Fruit fly (Drosophila melanogaster): ENCODE measurements around the gene CG42232.

CG42232 gene

dm6 chr3R:16432665-16433065 lies 36.8 kb downstream of the CG42232 start, which contains the start of gene Fntb:
Fntb (plus strand) TSS chr3R:16432998.
- TF ChIP-seq Met (GFP tag; optimal IDR thresholded peaks at IDR 0.05) (no peak), net (GFP tag; optimal IDR thresholded peaks at IDR 0.05) (no peak), spab (GFP tag; optimal IDR thresholded peaks at IDR 0.05) (no peak), achi (GFP tag; optimal IDR thresholded peaks at IDR 0.05) (peak; percentile 67), acj6 (GFP tag; optimal IDR thresholded peaks at IDR 0.05) (no peak), Ets21C (GFP tag; optimal IDR thresholded peaks at IDR 0.05) (no peak), CG10669 (GFP tag; optimal IDR thresholded peaks at IDR 0.05) (no peak), dac (GFP tag; optimal IDR thresholded peaks at IDR 0.05) (no peak), pdm3 (GFP tag; optimal IDR thresholded peaks at IDR 0.05) (no peak), Sox102F (GFP tag; optimal IDR thresholded peaks at IDR 0.05) (no peak), fkh (GFP tag; optimal IDR thresholded peaks at IDR 0.05) (no peak), Sox15 (GFP tag; optimal IDR thresholded peaks at IDR 0.05) (peak; percentile 38), esn (GFP tag; optimal IDR thresholded peaks at IDR 0.05) (peak; percentile 78), CG7368 (GFP tag; optimal IDR thresholded peaks at IDR 0.05) (no peak), CG3032 (tag; optimal IDR thresholded peaks at IDR 0.05) (peak; percentile 66), fd85E (GFP tag; optimal IDR thresholded peaks at IDR 0.05) (no peak), svp (GFP tag) (no peak), OdsH (GFP tag; optimal IDR thresholded peaks at IDR 0.05) (no peak), CG6808 (GFP tag; optimal IDR thresholded peaks at IDR 0.05) (no peak), CG8632 (GFP tag; optimal IDR thresholded peaks at IDR 0.05) (no peak), CG6854 (GFP tag; optimal IDR thresholded peaks at IDR 0.05) (no peak), CG11902 (GFP tag; optimal IDR thresholded peaks at IDR 0.05) (no peak), Lpt (GFP tag; optimal IDR thresholded peaks at IDR 0.05) (peak; percentile 50), Ets96B (tag; optimal IDR thresholded peaks at IDR 0.05) (peak; percentile 52), salr (GFP tag; optimal IDR thresholded peaks at IDR 0.05) (peak in 1 of 2 experiments; percentile 61), CG6792 (GFP tag; optimal IDR thresholded peaks at IDR 0.05) (peak; percentile 47), CG11762 (GFP tag; optimal IDR thresholded peaks at IDR 0.05; ENCODE audit: insufficient read depth) (peak; percentile 33), cyc (GFP tag; optimal IDR thresholded peaks at IDR 0.05) (peak; percentile 45), CG4318 (GFP tag; optimal IDR thresholded peaks at IDR 0.05) (no peak), CG15336 (GFP tag; IDR thresholded peaks at IDR 0.05) (peak; percentile 53; the same call in 1 of the 2 replicates), Smox (GFP tag; optimal IDR thresholded peaks at IDR 0.05) (no peak), Blimp-1 (GFP tag; optimal IDR thresholded peaks at IDR 0.05) (no peak), fd59A (GFP tag; optimal IDR thresholded peaks at IDR 0.05) (peak; percentile 7), Hr4 (GFP tag; optimal IDR thresholded peaks at IDR 0.05) (no peak), CG11294 (GFP tag; IDR thresholded peaks at IDR 0.05) (no peak), Eip78C (GFP tag) (peak; percentile 90), CG10631 (GFP tag; optimal IDR thresholded peaks at IDR 0.05) (no peak), CG3919 (GFP tag; optimal IDR thresholded peaks at IDR 0.05) (no peak), Gug (GFP tag; IDR thresholded peaks at IDR 0.05) (peak; percentile 58; the same call in 1 of the 2 replicates), CG34406 (GFP tag; optimal IDR thresholded peaks at IDR 0.05) (no peak), CG1621 (tag; optimal IDR thresholded peaks at IDR 0.05) (no peak), Hr38 (GFP tag; optimal IDR thresholded peaks at IDR 0.05) (no peak), topi (GFP tag; optimal IDR thresholded peaks at IDR 0.05) (peak; percentile 61), CG8119 (GFP tag; IDR thresholded peaks at IDR 0.05) (peak; percentile 57; the same call in 2 of the 3 replicates), dsx (GFP tag; optimal IDR thresholded peaks at IDR 0.05; ENCODE audit: poor library complexity, severe bottlenecking) (peak; percentile 70), Sox14 (GFP tag; optimal IDR thresholded peaks at IDR 0.05) (peak; percentile 52), lz (GFP tag; optimal IDR thresholded peaks at IDR 0.05) (peak; percentile 76), Eip75B (GFP tag; optimal IDR thresholded peaks at IDR 0.05) (no peak), CG31627 (GFP tag; optimal IDR thresholded peaks at IDR 0.05) (peak; percentile 46), eg (GFP tag; IDR thresholded peaks at IDR 0.05) (peak; percentile 54), CG8319 (GFP tag; optimal IDR thresholded peaks at IDR 0.05) (no peak), CG9139 (GFP tag; optimal IDR thresholded peaks at IDR 0.05) (no peak), ss (GFP tag; optimal IDR thresholded peaks at IDR 0.05) (no peak)

Data from whole organism, prepupa.